Fruit fly (Drosophila melanogaster): ENCODE data around the gene Hsp60A.

Gene Hsp60A

DNA sequence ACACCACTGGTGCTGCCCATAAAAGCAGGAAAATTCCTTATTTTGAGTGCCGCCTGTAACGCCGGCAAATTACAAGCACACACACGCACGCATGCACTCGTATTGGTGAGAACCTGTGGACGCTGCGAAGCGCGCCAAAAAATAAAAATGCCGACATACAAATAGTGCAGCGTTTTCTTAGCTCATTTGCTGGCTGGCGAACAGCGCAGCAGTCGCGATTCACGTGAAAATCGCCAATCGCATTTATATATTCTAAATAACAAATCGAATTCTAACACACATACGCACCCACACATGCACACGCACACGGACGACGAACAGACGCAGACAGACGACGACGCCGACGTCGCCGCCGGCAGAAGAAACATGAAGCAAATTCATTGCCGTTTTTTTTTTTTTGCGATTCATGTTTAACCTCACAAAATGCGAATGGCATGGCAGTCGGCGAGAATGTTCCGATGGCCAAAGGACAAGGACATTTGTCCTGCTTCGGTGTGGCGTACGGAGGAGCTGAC is 39.3 kb downstream of the Hsp60A start (continued):
- TF ChIP-seq Sry-β (GFP tag; optimal IDR thresholded peaks at IDR 0.05) (no peak), CG6765 (GFP tag; optimal IDR thresholded peaks at IDR 0.05) (no peak), Adf1 (GFP tag; IDR thresholded peaks at IDR 0.05) (peak; percentile 93), knrl (GFP tag; IDR thresholded peaks at IDR 0.05; ENCODE audit: partially characterized antibody) (no peak), CG1024 (GFP tag; IDR thresholded peaks at IDR 0.05) (no peak), CG10147 (GFP tag; optimal IDR thresholded peaks at IDR 0.05) (no peak), ftz-f1 (GFP tag; optimal IDR thresholded peaks at IDR 0.05) (peak; percentile 7), CG9817 (tag; optimal IDR thresholded peaks at IDR 0.05) (no peak), CG17186 (GFP tag; optimal IDR thresholded peaks at IDR 0.05) (no peak), Jarid2 (GFP tag; optimal IDR thresholded peaks at IDR 0.05) (no peak), CG17385 (GFP tag; optimal IDR thresholded peaks at IDR 0.05) (no peak), danr (GFP tag; IDR thresholded peaks at IDR 0.05) (no peak), btn (GFP tag; optimal IDR thresholded peaks at IDR 0.05) (no peak), MESR4 (GFP tag; optimal IDR thresholded peaks at IDR 0.05) (no peak), Hsf (GFP tag; optimal IDR thresholded peaks at IDR 0.05) (no peak), pb (GFP tag; optimal IDR thresholded peaks at IDR 0.05) (no peak), maf-S (GFP tag; optimal IDR thresholded peaks at IDR 0.05) (no peak), E2f1 (GFP tag; IDR thresholded peaks at IDR 0.05) (0 out of 2 replicates have a peak, but pooled peaks have one; percentile 15), CG8924 (tag; optimal IDR thresholded peaks at IDR 0.05) (no peak), CG14050 (GFP tag; IDR thresholded peaks at IDR 0.05) (no peak), ken (GFP tag; IDR thresholded peaks at IDR 0.05) (no peak), Dbx (GFP tag; IDR thresholded peaks at IDR 0.05) (no peak), org-1 (GFP tag; optimal IDR thresholded peaks at IDR 0.05) (no peak), lbe (GFP tag; optimal IDR thresholded peaks at IDR 0.05) (no peak), bigmax (GFP tag; optimal IDR thresholded peaks at IDR 0.05) (peak; percentile 92), CG42726 (GFP tag; IDR thresholded peaks at IDR 0.05; ENCODE audit: partially characterized antibody) (no peak), CG2678 (tag; optimal IDR thresholded peaks at IDR 0.05) (no peak), fd96Cb (tag; optimal IDR thresholded peaks at IDR 0.05) (no peak), CG1529 (GFP tag; optimal IDR thresholded peaks at IDR 0.05) (no peak), CG1603 (tag; optimal IDR thresholded peaks at IDR 0.05) (no peak), CG10462 (GFP tag; optimal IDR thresholded peaks at IDR 0.05) (no peak), CG30431 (GFP tag; optimal IDR thresholded peaks at IDR 0.05) (no peak), grau (tag; optimal IDR thresholded peaks at IDR 0.05) (peak; percentile 83), chinmo (GFP tag; IDR thresholded peaks at IDR 0.05; ENCODE audit: partially characterized antibody) (0 out of 4 replicates have a peak, but pooled peaks have one; percentile 27), crc (GFP tag; optimal IDR thresholded peaks at IDR 0.05) (no peak), CTCF (GFP tag; optimal IDR thresholded peaks at IDR 0.05) (no peak), CG2120 (GFP tag; optimal IDR thresholded peaks at IDR 0.05) (no peak), fd3F (GFP tag; optimal IDR thresholded peaks at IDR 0.05) (no peak), sens (GFP tag) (peak; percentile 32), CG33557 (GFP tag; optimal IDR thresholded peaks at IDR 0.05) (no peak), toy (GFP tag; IDR thresholded peaks at IDR 0.05) (no peak), CG3163 (GFP tag; optimal IDR thresholded peaks at IDR 0.05) (no peak), CG11085 (GFP tag; IDR thresholded peaks at IDR 0.05) (no peak), Kr (GFP tag; optimal IDR thresholded peaks at IDR 0.05) (no peak), tx (GFP tag; optimal IDR thresholded peaks at IDR 0.05) (no peak), CG4820 (GFP tag; optimal IDR thresholded peaks at IDR 0.05) (no peak), NC2β (GFP tag; optimal IDR thresholded peaks at IDR 0.05) (no peak), CG7963 (GFP tag; IDR thresholded peaks at IDR 0.05; ENCODE audit: partially characterized antibody) (no peak), gcm2 (GFP tag; optimal IDR thresholded peaks at IDR 0.05) (no peak), Fer1 (GFP tag; optimal IDR thresholded peaks at IDR 0.05) (no peak), br (optimal IDR thresholded peaks at IDR 0.05) (no peak), pum (GFP tag; optimal IDR thresholded peaks at IDR 0.05) (no peak), CG34422 (GFP tag; IDR thresholded peaks at IDR 0.05) (peak; percentile 63; the same call in 1 of the 3 replicates)
